Worm (Caenorhabditis elegans) whole organism, early embryonic: ENCODE measurements around the gene ceh-89.

ENCODE experiments used
- B0310.2 ChIP-seq: sonication (generic microtip); optimal IDR thresholded peaks from 2 replicates; lab custom pipeline; 2016; ENCODE audit warnings: mild to moderate bottlenecking, missing genetic modification characterization, missing compliant biosample characterization
- F13C5.2 ChIP-seq: sonication (generic microtip); optimal IDR thresholded peaks from 2 replicates; lab custom pipeline; 2017; ENCODE audit warnings: mild to moderate bottlenecking, missing genetic modification characterization, inconsistent platforms, missing compliant biosample characterization
- aly-1 ChIP-seq: sonication (generic microtip); optimal IDR thresholded peaks from 2 replicates; lab custom pipeline; 2016; ENCODE audit warnings: missing genetic modification characterization, missing compliant biosample characterization
- ama-1 ChIP-seq: fragments of 150-350 bp; optimal IDR thresholded peaks from 2 replicates; lab custom pipeline; 2014
- ceh-13 ChIP-seq: fragments of 200-800 bp; sonication (Bioruptor generic); optimal IDR thresholded peaks from 2 replicates; lab custom pipeline; 2018; ENCODE audit warnings: mild to moderate bottlenecking, missing genetic modification characterization, missing compliant biosample characterization
- ceh-36 ChIP-seq: sonication (generic microtip); optimal IDR thresholded peaks from 2 replicates; lab custom pipeline; 2016; ENCODE audit warnings: missing genetic modification characterization, inconsistent platforms, missing compliant biosample characterization
- ets-7 ChIP-seq: sonication (generic microtip); optimal IDR thresholded peaks from 2 replicates; lab custom pipeline; 2016; ENCODE audit warnings: missing genotype, missing genetic modification characterization, missing compliant biosample characterization
- flt-1 ChIP-seq: fragments of 200-800 bp; sonication (Bioruptor generic); IDR thresholded peaks from 2 replicates; pipeline ENCODE4 v1.3.6; 2022; ENCODE audit warnings: missing genetic modification characterization, missing compliant biosample characterization
- hmbx-1 ChIP-seq: sonication (generic microtip); optimal IDR thresholded peaks from 2 replicates; lab custom pipeline; 2016; ENCODE audit warnings: mild to moderate bottlenecking, missing genetic modification characterization, missing compliant biosample characterization
- hmg-4 ChIP-seq: fragments of 200-800 bp; sonication (Bioruptor generic); optimal IDR thresholded peaks from 2 replicates; lab custom pipeline; 2018; ENCODE audit warnings: mild to moderate bottlenecking, missing genetic modification characterization, missing compliant biosample characterization
- hnd-1 ChIP-seq: sonication (generic microtip); optimal IDR thresholded peaks from 2 replicates; lab custom pipeline; 2016; ENCODE audit warnings: missing genetic modification characterization, missing compliant biosample characterization
- pes-1 ChIP-seq: fragments of 200-800 bp; sonication (Bioruptor generic); IDR thresholded peaks from 2 replicates; pipeline ENCODE4 v1.3.6; 2022; ENCODE audit warnings: missing genetic modification reagents, missing genetic modification characterization, missing compliant biosample characterization
- scrt-1 ChIP-seq: fragments of 200-800 bp; sonication (Bioruptor generic); IDR thresholded peaks from 2 replicates; pipeline ENCODE4 v1.3.6; 2022; ENCODE audit warnings: missing genetic modification characterization, missing compliant biosample characterization
- sea-1 ChIP-seq: fragments of 200-800 bp; sonication (Bioruptor generic); conservative IDR thresholded peaks from 2 replicates; pipeline ENCODE4 v1.3.6; 2022; ENCODE audit warnings: missing genetic modification characterization, missing compliant biosample characterization
- tbx-11 ChIP-seq: fragments of 200-800 bp; sonication (Bioruptor generic); IDR thresholded peaks from 2 replicates; pipeline ENCODE4 v1.3.6; 2022; ENCODE audit warnings: missing genetic modification characterization, missing compliant biosample characterization
- tbx-37 ChIP-seq: fragments of 200-800 bp; sonication (Bioruptor generic); conservative IDR thresholded peaks from 2 replicates; pipeline ENCODE4 v1.3.6; 2022; ENCODE audit warnings: missing genetic modification reagents, missing genetic modification characterization, missing compliant biosample characterization
- tra-4 ChIP-seq: sonication (generic microtip); optimal IDR thresholded peaks from 2 replicates; lab custom pipeline; 2017; ENCODE audit warnings: missing genetic modification characterization, missing compliant biosample characterization

ceh-89 gene

ce11 chrX:14161684-14162347 is 20.1 kb downstream of the ceh-89 start, which contains the start of gene lgc-25:
Gene lgc-25 (minus strand): TSS chrX:14161734.
- TF ChIP-seq ceh-13 (GFP tag; lab: Kevin White, UChicago) (no peak), scrt-1 (GFP tag; lab: Robert Waterston, UW) (no peak), sea-1 (GFP tag; lab: Robert Waterston, UW) (no peak), ceh-36 (no peak), pes-1 (GFP tag; lab: Robert Waterston, UW) (no peak), aly-1 (tag; lab: Kevin White, UChicago) (no peak), ets-7 (tag; lab: Kevin White, UChicago) (no peak), ama-1 (lab: Kevin White, UChicago) (no peak), hmbx-1 (tag; lab: Kevin White, UChicago) (no peak), hmg-4 (GFP tag; lab: Kevin White, UChicago) (no peak), B0310.2 (tag; lab: Kevin White, UChicago) (no peak), tbx-11 (GFP tag; lab: Robert Waterston, UW) (no peak), tbx-37 (GFP tag; lab: Robert Waterston, UW) (no peak)

ce11 chrX:14164234-14164633 is 22.5 kb downstream of the ceh-89 start, which contains the start of gene vha-20:
Gene vha-20 (minus strand): TSS chrX:14164506.
- no peak for TF ChIP-seq F13C5.2 (tag; lab: Kevin White, UChicago)
- no peak for TF ChIP-seq tbx-11 (GFP tag; lab: Robert Waterston, UW)
- TF ChIP-seq flt-1 (GFP tag; lab: Robert Waterston, UW): no peak
- TF ChIP-seq aly-1 (tag; lab: Kevin White, UChicago): no peak
- no peak for TF ChIP-seq pes-1 (GFP tag; lab: Robert Waterston, UW)
- TF ChIP-seq scrt-1 (GFP tag; lab: Robert Waterston, UW): no peak
- TF ChIP-seq sea-1 (GFP tag; lab: Robert Waterston, UW): no peak
- TF ChIP-seq ceh-36: no peak
- no peak for TF ChIP-seq ceh-13 (GFP tag; lab: Kevin White, UChicago)
- TF ChIP-seq tbx-37 (GFP tag; lab: Robert Waterston, UW): no peak
- no peak for TF ChIP-seq ama-1 (lab: Kevin White, UChicago)
- no peak for TF ChIP-seq hmbx-1 (tag; lab: Kevin White, UChicago)

- TF ChIP-seq hmg-4 (GFP tag; lab: Kevin White, UChicago) (peak; percentile 3), sea-1 (GFP tag; lab: Robert Waterston, UW) (no peak)
These were observed 23.4 kb downstream of the ceh-89 start for ce11 chrX:14165156-14165555.

- TF ChIP-seq F13C5.2 (tag; lab: Kevin White, UChicago) (peak; percentile 76), flt-1 (GFP tag; lab: Robert Waterston, UW) (no peak)
These were observed 27.9 kb downstream of the ceh-89 start, which contains the start of gene sym-4 for ce11 chrX:14169569-14170031. Gene sym-4 (minus strand): TSS chrX:14169619.

- no peak for TF ChIP-seq scrt-1 (GFP tag; lab: Robert Waterston, UW)
- TF ChIP-seq F13C5.2 (tag; lab: Kevin White, UChicago): peak; percentile 20
- TF ChIP-seq flt-1 (GFP tag; lab: Robert Waterston, UW): 0 out of 2 replicates have a peak, but pooled peaks have one; percentile 31
These were observed 32.1 kb downstream of the ceh-89 start, which contains the start of gene idhb-1 for ce11 chrX:14173850-14174249. Gene idhb-1 (minus strand): TSS chrX:14174063.

ce11 chrX:14175740-14176139 is 34.0 kb downstream of the ceh-89 start, which contains the start of gene C37E2.2:
Gene C37E2.2 (plus strand): TSS chrX:14176040.
- TF ChIP-seq F13C5.2 (tag; lab: Kevin White, UChicago): no peak
- no peak for TF ChIP-seq flt-1 (GFP tag; lab: Robert Waterston, UW)
- TF ChIP-seq hmbx-1 (tag; lab: Kevin White, UChicago): no peak
- no peak for TF ChIP-seq ama-1 (lab: Kevin White, UChicago)
- TF ChIP-seq scrt-1 (GFP tag; lab: Robert Waterston, UW): no peak
- no peak for TF ChIP-seq tbx-11 (GFP tag; lab: Robert Waterston, UW)
- no peak for TF ChIP-seq sea-1 (GFP tag; lab: Robert Waterston, UW)
- no peak for TF ChIP-seq hmg-4 (GFP tag; lab: Kevin White, UChicago)
- TF ChIP-seq tbx-37 (GFP tag; lab: Robert Waterston, UW): no peak
- no peak for TF ChIP-seq B0310.2 (tag; lab: Kevin White, UChicago)
- TF ChIP-seq aly-1 (tag; lab: Kevin White, UChicago): no peak
- no peak for TF ChIP-seq ceh-13 (GFP tag; lab: Kevin White, UChicago)
- TF ChIP-seq tra-4 (tag; lab: Kevin White, UChicago): no peak
- no peak for TF ChIP-seq ets-7 (tag; lab: Kevin White, UChicago)
- TF ChIP-seq ceh-36: no peak
- TF ChIP-seq hnd-1 (tag; lab: Kevin White, UChicago): no peak
- no peak for TF ChIP-seq pes-1 (GFP tag; lab: Robert Waterston, UW)

ce11 chrX:14178688-14179087 is 36.9 kb downstream of the ceh-89 start, which contains the start of gene C37E2.10:
Gene C37E2.10 (plus strand): TSS chrX:14178988.
- TF ChIP-seq tra-4 (tag; lab: Kevin White, UChicago) (no peak), ceh-13 (GFP tag; lab: Kevin White, UChicago) (no peak), aly-1 (tag; lab: Kevin White, UChicago) (no peak), ceh-36 (no peak), F13C5.2 (tag; lab: Kevin White, UChicago) (no peak), sea-1 (GFP tag; lab: Robert Waterston, UW) (no peak)
